Fruit fly (Drosophila melanogaster) whole organism, embryonic: ENCODE results near the gene dsf.

Experiments used
- Bgb ChIP-seq: fragments of 200-800 bp; sonication (Bioruptor generic); IDR thresholded peaks from 2 replicates; pipeline ENCODE4 v1.3.6; 2022; ENCODE audit warnings: missing biosample characterization, missing genetic modification characterization; ENCODE audit not compliant: partially characterized antibody
- Blimp-1 ChIP-seq: fragments of 200-800 bp; sonication (Bioruptor generic); optimal IDR thresholded peaks from 3 replicates; lab custom pipeline; 2018; ENCODE audit warnings: missing biosample characterization, missing genetic modification characterization, mild to moderate bottlenecking, moderate library complexity, missing genetic modification reagents
- CG10321 ChIP-seq: fragments of 200-800 bp; sonication (Bioruptor generic); IDR thresholded peaks from 2 replicates; pipeline ENCODE4 v1.3.6; 2022; ENCODE audit warnings: missing biosample characterization, missing genetic modification characterization
- CG11504 ChIP-seq: fragments of 200-800 bp; sonication (Bioruptor generic); optimal IDR thresholded peaks from 3 replicates; lab custom pipeline; 2019; ENCODE audit warnings: missing biosample characterization, mild to moderate bottlenecking, missing genetic modification characterization, moderate library complexity
- CG12744 ChIP-seq: fragments of 200-800 bp; sonication (Bioruptor generic); optimal IDR thresholded peaks from 2 replicates; lab custom pipeline; 2016; ENCODE audit warnings: missing biosample characterization, missing genetic modification characterization
- CG14860 ChIP-seq: fragments of 200-800 bp; sonication (Bioruptor generic); IDR thresholded peaks from 3 replicates; pipeline ENCODE4 v1.3.6; 2022; ENCODE audit warnings: missing biosample characterization, missing genetic modification characterization; ENCODE audit not compliant: partially characterized antibody
- CG1602 ChIP-seq: fragments of 200-800 bp; sonication (Bioruptor generic); optimal IDR thresholded peaks from 3 replicates; lab custom pipeline; 2016; ENCODE audit warnings: missing biosample characterization, missing genetic modification characterization
- CG16779 ChIP-seq: fragments of 200-800 bp; sonication (Bioruptor generic); IDR thresholded peaks from 2 replicates; pipeline ENCODE4 v1.3.6; 2022; ENCODE audit warnings: missing biosample characterization, missing genetic modification characterization
- CG16863 ChIP-seq: fragments of 200-800 bp; sonication (Bioruptor generic); optimal IDR thresholded peaks from 3 replicates; lab custom pipeline; 2016; ENCODE audit warnings: missing biosample characterization, missing genetic modification characterization
- CG17802 ChIP-seq: fragments of 200-800 bp; sonication (Bioruptor generic); optimal IDR thresholded peaks from 2 replicates; lab custom pipeline; 2018; ENCODE audit warnings: missing biosample characterization, mild to moderate bottlenecking, missing genetic modification characterization, moderate library complexity
- CG18599 ChIP-seq: fragments of 200-800 bp; sonication (Bioruptor generic); optimal IDR thresholded peaks from 3 replicates; lab custom pipeline; 2017; ENCODE audit warnings: missing biosample characterization, missing genetic modification characterization, mild to moderate bottlenecking, moderate library complexity, missing genetic modification reagents
- CG34422 ChIP-seq: fragments of 200-800 bp; sonication (Bioruptor generic); IDR thresholded peaks from 3 replicates; pipeline ENCODE4 v1.3.6; 2022; ENCODE audit warnings: missing biosample characterization, missing genetic modification characterization
- CG42726 ChIP-seq: fragments of 200-800 bp; sonication (Bioruptor generic); IDR thresholded peaks from 2 replicates; pipeline ENCODE4 v1.3.6; 2022; ENCODE audit warnings: missing biosample characterization, missing genetic modification characterization; ENCODE audit not compliant: partially characterized antibody
- CG4328 ChIP-seq: fragments of 200-800 bp; sonication (Bioruptor generic); optimal IDR thresholded peaks from 3 replicates; lab custom pipeline; 2017; ENCODE audit warnings: missing biosample characterization, missing genetic modification reagents, missing genetic modification characterization
- CG4730 ChIP-seq: fragments of 200-800 bp; sonication (Bioruptor generic); IDR thresholded peaks from 2 replicates; pipeline ENCODE4 v1.3.6; 2022; ENCODE audit warnings: missing biosample characterization, missing genetic modification characterization
- CG6175 ChIP-seq: fragments of 200-800 bp; sonication (Bioruptor generic); IDR thresholded peaks from 3 replicates; pipeline ENCODE4 v1.3.6; 2022; ENCODE audit warnings: missing biosample characterization, missing genetic modification characterization
- CG7839 ChIP-seq: fragments of 200-800 bp; sonication (Bioruptor generic); optimal IDR thresholded peaks from 3 replicates; lab custom pipeline; 2018; ENCODE audit warnings: missing biosample characterization, mild to moderate bottlenecking, missing genetic modification characterization, moderate library complexity
- CG9727 ChIP-seq: fragments of 200-800 bp; sonication (Bioruptor generic); optimal IDR thresholded peaks from 3 replicates; lab custom pipeline; 2017; ENCODE audit warnings: missing biosample characterization, mild to moderate bottlenecking, missing genetic modification characterization
- CG9817 ChIP-seq: fragments of 200-800 bp; sonication (Bioruptor generic); optimal IDR thresholded peaks from 2 replicates; lab custom pipeline; 2018; ENCODE audit warnings: missing biosample characterization, mild to moderate bottlenecking, missing genetic modification characterization, moderate library complexity
- Gug ChIP-seq: fragments of 200-800 bp; sonication (Bioruptor generic); IDR thresholded peaks from 4 replicates; pipeline ENCODE4 v1.3.6; 2022; ENCODE audit warnings: missing biosample characterization, missing genetic modification characterization
- HLH4C ChIP-seq: fragments of 200-800 bp; sonication (Bioruptor generic); IDR thresholded peaks from 3 replicates; pipeline ENCODE4 v1.3.6; 2022; ENCODE audit warnings: missing biosample characterization, missing genetic modification characterization; ENCODE audit not compliant: partially characterized antibody
- Jarid2 ChIP-seq: fragments of 200-800 bp; sonication (Bioruptor generic); optimal IDR thresholded peaks from 3 replicates; lab custom pipeline; 2017; ENCODE audit warnings: mild to moderate bottlenecking, missing biosample characterization, missing genetic modification reagents, missing genetic modification characterization
- MBD-R2 ChIP-seq: fragments of 200-800 bp; sonication (Bioruptor generic); IDR thresholded peaks from 2 replicates; pipeline ENCODE4 v1.3.6; 2022; ENCODE audit warnings: missing biosample characterization, missing genetic modification characterization
- Med ChIP-seq: fragments of 200-800 bp; sonication (Bioruptor generic); peaks from one replicate; lab custom pipeline; 2016; ENCODE audit warnings: missing biosample characterization, missing genetic modification characterization, mild to moderate bottlenecking, inconsistent platforms, moderate library complexity
- NC2α ChIP-seq: fragments of 200-800 bp; sonication (Bioruptor generic); optimal IDR thresholded peaks from 2 replicates; lab custom pipeline; 2016; ENCODE audit warnings: missing biosample characterization, missing genetic modification characterization
- Rfx ChIP-seq: fragments of 200-800 bp; sonication (Bioruptor generic); IDR thresholded peaks from 2 replicates; pipeline ENCODE4 v1.3.6; 2022; ENCODE audit warnings: missing biosample characterization, missing genetic modification characterization
- Spps ChIP-seq: fragments of 200-800 bp; sonication (Bioruptor generic); optimal IDR thresholded peaks from 2 replicates; lab custom pipeline; 2018; ENCODE audit warnings: missing biosample characterization, mild to moderate bottlenecking, missing genetic modification characterization
- Sry-δ ChIP-seq: fragments of 200-800 bp; sonication (Bioruptor generic); optimal IDR thresholded peaks from 2 replicates; lab custom pipeline; 2016; ENCODE audit warnings: missing biosample characterization, missing genetic modification characterization
- ac ChIP-seq: fragments of 200-800 bp; sonication (Bioruptor generic); optimal IDR thresholded peaks from 3 replicates; lab custom pipeline; 2017; ENCODE audit warnings: missing biosample characterization, mild to moderate bottlenecking, missing genetic modification characterization
- ara ChIP-seq: fragments of 200-800 bp; sonication (Bioruptor generic); IDR thresholded peaks from 2 replicates; pipeline ENCODE4 v1.3.6; 2022; ENCODE audit warnings: missing biosample characterization, missing genetic modification characterization
- bsh ChIP-seq, 2 experiments: fragments of 200-800 bp; sonication (Bioruptor generic); optimal IDR thresholded peaks; 2 replicates each; lab custom pipeline; 2017 to 2018; ENCODE audit warnings: mild to moderate bottlenecking in 2 of 2, missing biosample characterization in 2 of 2, missing genetic modification characterization in 2 of 2, moderate library complexity in 1 of 2
- cg ChIP-seq: fragments of 200-800 bp; sonication (Bioruptor generic); optimal IDR thresholded peaks from 3 replicates; lab custom pipeline; 2019; ENCODE audit warnings: missing biosample characterization, mild to moderate bottlenecking, missing genetic modification characterization, moderate library complexity
- crol ChIP-seq: fragments of 200-800 bp; sonication (Bioruptor generic); IDR thresholded peaks from 2 replicates; pipeline ENCODE4 v1.3.6; 2022; ENCODE audit warnings: missing biosample characterization, missing genetic modification characterization
- esg ChIP-seq: fragments of 200-800 bp; sonication (Bioruptor generic); conservative IDR thresholded peaks from 2 replicates; pipeline ENCODE4 v1.3.6; 2022; ENCODE audit warnings: missing biosample characterization, missing genetic modification characterization
- exex ChIP-seq: fragments of 200-800 bp; sonication (Bioruptor generic); optimal IDR thresholded peaks from 4 replicates; lab custom pipeline; 2018; ENCODE audit warnings: missing biosample characterization, mild to moderate bottlenecking, missing genetic modification characterization, moderate library complexity
- fd3F ChIP-seq: fragments of 200-800 bp; sonication (Bioruptor generic); optimal IDR thresholded peaks from 2 replicates; lab custom pipeline; 2018; ENCODE audit warnings: missing biosample characterization, mild to moderate bottlenecking, missing genetic modification characterization, moderate library complexity
- ftz-f1 ChIP-seq: fragments of 200-800 bp; sonication (Bioruptor generic); optimal IDR thresholded peaks from 2 replicates; lab custom pipeline; 2016; ENCODE audit warnings: missing biosample characterization, missing genetic modification characterization
- gce ChIP-seq: fragments of 200-800 bp; sonication (Bioruptor generic); IDR thresholded peaks from 3 replicates; pipeline ENCODE4 v1.3.6; 2022; ENCODE audit warnings: missing biosample characterization, missing genetic modification characterization
- hb ChIP-seq: fragments of 200-800 bp; sonication (Bioruptor generic); IDR thresholded peaks from 3 replicates; pipeline ENCODE4 v1.3.6; 2022; ENCODE audit warnings: missing biosample characterization, missing genetic modification characterization; ENCODE audit not compliant: partially characterized antibody
- hkb ChIP-seq, 2 experiments: fragments of 200-800 bp in 1 of 2; fragments of >200 bp in 1 of 2; sonication (Bioruptor generic) in 1 of 2; IDR thresholded peaks in 1 of 2; optimal IDR thresholded peaks in 1 of 2; 2 replicates each; pipeline versions ENCODE4 v1.3.6 to Lab custom; 2017 to 2022; ENCODE audit warnings: missing biosample characterization in 1 of 2, missing genetic modification characterization in 1 of 2
- lab ChIP-seq: fragments of 200-800 bp; sonication (Bioruptor generic); optimal IDR thresholded peaks from 3 replicates; lab custom pipeline; 2017; ENCODE audit warnings: missing biosample characterization, missing genetic modification characterization, mild to moderate bottlenecking, moderate library complexity, missing genetic modification reagents
- lmd ChIP-seq: fragments of 200-800 bp; sonication (Bioruptor generic); IDR thresholded peaks from 2 replicates; pipeline ENCODE4 v1.3.6; 2022; ENCODE audit warnings: missing biosample characterization, missing genetic modification characterization
- mirr ChIP-seq: fragments of 200-800 bp; sonication (Bioruptor generic); optimal IDR thresholded peaks from 3 replicates; lab custom pipeline; 2018; ENCODE audit warnings: missing biosample characterization, mild to moderate bottlenecking, missing genetic modification characterization
- nom ChIP-seq: fragments of 200-800 bp; sonication (Bioruptor generic); optimal IDR thresholded peaks from 2 replicates; lab custom pipeline; 2017; ENCODE audit warnings: missing biosample characterization, missing genetic modification characterization, mild to moderate bottlenecking, moderate library complexity, missing genetic modification reagents
- org-1 ChIP-seq: fragments of 200-800 bp; sonication (Bioruptor generic); optimal IDR thresholded peaks from 2 replicates; lab custom pipeline; 2017; ENCODE audit warnings: missing biosample characterization, missing genetic modification characterization
- sens ChIP-seq: fragments of 200-800 bp; sonication (Bioruptor generic); peaks from one replicate; lab custom pipeline; 2016; ENCODE audit warnings: missing biosample characterization, missing genetic modification characterization
- slou ChIP-seq: fragments of 200-800 bp; sonication (Bioruptor generic); optimal IDR thresholded peaks from 3 replicates; lab custom pipeline; 2016; ENCODE audit warnings: missing biosample characterization, missing genetic modification characterization
- sqz ChIP-seq: fragments of 200-800 bp; sonication (Bioruptor generic); optimal IDR thresholded peaks from 3 replicates; lab custom pipeline; 2018; ENCODE audit warnings: missing biosample characterization, mild to moderate bottlenecking, missing genetic modification characterization
- trh ChIP-seq: fragments of 200-800 bp; sonication (Bioruptor generic); optimal IDR thresholded peaks from 2 replicates; lab custom pipeline; 2016; ENCODE audit warnings: missing biosample characterization, missing genetic modification characterization
- z ChIP-seq: fragments of 200-800 bp; sonication (Bioruptor generic); IDR thresholded peaks from 3 replicates; pipeline ENCODE4 v1.3.6; 2022; ENCODE audit warnings: missing biosample characterization, missing genetic modification characterization

dsf gene

dm6 chr2L:5975025-5975539, 49.3 kb downstream of the dsf start:
- TF ChIP-seq fd3F: no peak
- no peak for TF ChIP-seq MBD-R2
- TF ChIP-seq CG9727 (GFP tag; lab: Kevin White, UChicago): no peak
- TF ChIP-seq CG4328: no peak
- TF ChIP-seq CG6175 (GFP tag; lab: Robert Waterston, UW): 0 out of 3 replicates have a peak, but pooled peaks have one; percentile 46
- TF ChIP-seq sens: peak; percentile 23
- TF ChIP-seq slou (GFP tag; lab: Kevin White, UChicago): no peak
- no peak for TF ChIP-seq CG7839
- TF ChIP-seq crol (GFP tag; lab: Robert Waterston, UW): peak; percentile 40; the same call in 1 of the 2 replicates
- TF ChIP-seq CG34422 (GFP tag; lab: Robert Waterston, UW): 0 out of 3 replicates have a peak, but pooled peaks have one; percentile 19
- TF ChIP-seq CG18599: peak; percentile 15
- TF ChIP-seq exex (tag; lab: Kevin White, UChicago): no peak
- peak; percentile 5 for TF ChIP-seq lab (GFP tag; lab: Kevin White, UChicago)
- TF ChIP-seq cg (GFP tag; lab: Kevin White, UChicago): peak; percentile 16
- no peak for TF ChIP-seq trh (GFP tag; lab: Kevin White, UChicago)
- TF ChIP-seq CG42726 (GFP tag; lab: Robert Waterston, UW): no peak
- 0 out of 3 replicates have a peak, but pooled peaks have one; percentile 40 for TF ChIP-seq HLH4C (GFP tag; lab: Robert Waterston, UW)
- no peak for TF ChIP-seq lmd (GFP tag; lab: Robert Waterston, UW)
- no peak for TF ChIP-seq Sry-δ (GFP tag; lab: Kevin White, UChicago)
- no peak for TF ChIP-seq NC2α
- TF ChIP-seq CG11504 (tag; lab: Kevin White, UChicago): no peak
- TF ChIP-seq CG10321 (GFP tag; lab: Robert Waterston, UW): 0 out of 2 replicates have a peak, but pooled peaks have one; percentile 26
- no peak for TF ChIP-seq CG14860 (GFP tag; lab: Robert Waterston, UW)
- no peak for TF ChIP-seq org-1 (GFP tag; lab: Kevin White, UChicago)
- TF ChIP-seq Rfx (GFP tag; lab: Robert Waterston, UW): peak; percentile 39; the same call in 1 of the 2 replicates
- 0 out of 3 replicates have a peak, but pooled peaks have one; percentile 31 for TF ChIP-seq gce
- TF ChIP-seq Spps (tag; lab: Kevin White, UChicago): no peak
- TF ChIP-seq ftz-f1: peak; percentile 71
- no peak for TF ChIP-seq sqz (GFP tag; lab: Kevin White, UChicago)
- no peak for TF ChIP-seq bsh (GFP tag; optimal IDR thresholded peaks at IDR 0.05; lab: Kevin White, UChicago)
- no peak for TF ChIP-seq ac (GFP tag; lab: Kevin White, UChicago)
- no peak for TF ChIP-seq CG9817 (tag; lab: Kevin White, UChicago)
- TF ChIP-seq nom (GFP tag; lab: Kevin White, UChicago): peak; percentile 12
- TF ChIP-seq Jarid2: no peak
- TF ChIP-seq CG17802 (tag; lab: Kevin White, UChicago): no peak
- TF ChIP-seq esg (GFP tag; lab: Robert Waterston, UW): no peak
- TF ChIP-seq Med (GFP tag; lab: Kevin White, UChicago): peak; percentile 50
- TF ChIP-seq hkb (optimal IDR thresholded peaks at IDR 0.05; lab: Kevin White, UChicago): no peak
- TF ChIP-seq hkb (GFP tag; IDR thresholded peaks at IDR 0.05; lab: Robert Waterston, UW): 0 out of 2 replicates have a peak, but pooled peaks have one; percentile 12
- no peak for TF ChIP-seq Gug (GFP tag; lab: Robert Waterston, UW)

- no peak for TF ChIP-seq CG12744 (GFP tag; lab: Kevin White, UChicago)
- no peak for TF ChIP-seq ara (GFP tag; lab: Robert Waterston, UW)
- TF ChIP-seq CG4730 (GFP tag; lab: Robert Waterston, UW): no peak
- no peak for TF ChIP-seq CG1602 (GFP tag; lab: Kevin White, UChicago)
- TF ChIP-seq CG16779 (GFP tag; lab: Robert Waterston, UW): no peak
- TF ChIP-seq slou (GFP tag; lab: Kevin White, UChicago): no peak
- peak; percentile 71; the same call in 1 of the 3 replicates for TF ChIP-seq z
- peak; percentile 48 for TF ChIP-seq Blimp-1 (GFP tag; lab: Kevin White, UChicago)
- TF ChIP-seq mirr (GFP tag; lab: Kevin White, UChicago): peak; percentile 38
- no peak for TF ChIP-seq CG16863
- TF ChIP-seq Bgb (GFP tag; lab: Robert Waterston, UW): no peak
- TF ChIP-seq hb: no peak
Observed at dm6 chr2L:5975601-5976000, 49.9 kb downstream of the dsf start.
